Worm (Caenorhabditis elegans) whole organism, L1 larva: ENCODE measurements around the gene rrp-1.

Experiments used
- ceh-63 ChIP-seq: fragments of 200-800 bp; sonication (Bioruptor generic); optimal IDR thresholded peaks from 2 replicates; lab custom pipeline; 2018; ENCODE audit warnings: mild to moderate bottlenecking, missing genetic modification characterization, missing compliant biosample characterization
- elt-2 ChIP-seq: sonication (generic microtip); optimal IDR thresholded peaks from 2 replicates; lab custom pipeline; 2016; ENCODE audit warnings: missing genetic modification characterization, mild to moderate bottlenecking, inconsistent platforms, missing compliant biosample characterization, missing genetic modification reagents
- elt-3 ChIP-seq, 6 experiments: fragments of 150-350 bp in 1 of 6; sonication (generic microtip); optimal IDR thresholded peaks; 2 replicates each; lab custom pipeline; 2017 to 2018; ENCODE audit warnings: missing biosample characterization in 6 of 6, missing genetic modification characterization in 6 of 6, inconsistent platforms in 1 of 6
- isw-1 ChIP-seq: fragments of 200-800 bp; sonication (Bioruptor generic); IDR thresholded peaks from 2 replicates; pipeline ENCODE4 v1.3.6; 2022; ENCODE audit warnings: missing genetic modification characterization, missing compliant biosample characterization
- mdl-1 ChIP-seq, 2 experiments: fragments of 150-350 bp; optimal IDR thresholded peaks; 2 replicates each; lab custom pipeline; 2014 to 2017; ENCODE audit warnings: missing biosample characterization in 2 of 2, missing genetic modification characterization in 2 of 2, inconsistent platforms in 1 of 2
- snu-23 ChIP-seq: sonication (generic microtip); optimal IDR thresholded peaks from 2 replicates; lab custom pipeline; 2016; ENCODE audit warnings: missing genetic modification characterization, missing compliant biosample characterization
- ztf-11 ChIP-seq, 2 experiments: sonication (generic microtip); optimal IDR thresholded peaks; 2 replicates each; lab custom pipeline; 2016 to 2017; ENCODE audit warnings: missing genetic modification characterization in 2 of 2, missing biosample characterization in 1 of 2, missing compliant biosample characterization in 1 of 2

DNA sequence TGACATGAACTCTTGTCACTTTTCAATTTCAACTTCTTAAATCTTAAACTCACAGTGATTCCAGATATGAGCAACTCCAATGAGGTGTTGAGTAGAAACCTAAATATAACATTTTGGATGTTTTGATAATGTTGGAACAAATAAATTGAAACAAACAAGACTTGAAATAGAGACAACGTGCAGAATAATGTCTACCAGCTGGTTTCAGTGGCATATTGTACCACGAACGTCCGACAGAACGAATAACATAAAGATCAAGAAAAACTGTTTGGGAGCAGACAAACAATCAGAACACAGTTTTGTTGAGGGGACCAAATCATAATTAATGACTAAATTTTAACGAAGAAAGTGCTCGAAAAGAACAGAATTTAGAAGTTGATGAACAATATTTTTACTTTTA is 28.7 kb downstream of the rrp-1 start, which contains the start of gene gon-1:
- TF ChIP-seq elt-3 (tag; optimal IDR thresholded peaks at IDR 0.05; lab: Kevin White, UChicago) (no peak), isw-1 (GFP tag; lab: Robert Waterston, UW) (no peak), elt-2 (tag; lab: Kevin White, UChicago) (no peak), ceh-63 (no peak), ztf-11 (tag; optimal IDR thresholded peaks at IDR 0.05; lab: Kevin White, UChicago) (no peak), snu-23 (GFP tag; lab: Kevin White, UChicago) (no peak), mdl-1 (tag; optimal IDR thresholded peaks at IDR 0.05; lab: Kevin White, UChicago) (no peak)
